Worm (Caenorhabditis elegans): ENCODE results near the gene srg-11.

ce11 chrIII:4647341-4647740 lies 32.5 kb upstream of the srg-11 start:
- TF ChIP-seq hlh-1 (tag; optimal IDR thresholded peaks at IDR 0.05), result no peak
- TF ChIP-seq lin-13 (tag; optimal IDR thresholded peaks at IDR 0.05), result no peak
- no peak for TF ChIP-seq unc-62 (GFP tag; optimal IDR thresholded peaks at IDR 0.05)
- TF ChIP-seq mep-1 (tag; optimal IDR thresholded peaks at IDR 0.05), result no peak
- TF ChIP-seq nhr-76 (tag; optimal IDR thresholded peaks at IDR 0.05), result no peak
- TF ChIP-seq ztf-11 (tag; optimal IDR thresholded peaks at IDR 0.05), result no peak
- TF ChIP-seq nhr-237 (tag; optimal IDR thresholded peaks at IDR 0.05), result no peak
- no peak for TF ChIP-seq snpc-4 (tag; optimal IDR thresholded peaks at IDR 0.05)
- TF ChIP-seq nhr-12 (tag; optimal IDR thresholded peaks at IDR 0.05), result no peak
- no peak for TF ChIP-seq ceh-39 (tag; optimal IDR thresholded peaks at IDR 0.05)
- TF ChIP-seq blmp-1 (tag; optimal IDR thresholded peaks at IDR 0.05), result no peak
- TF ChIP-seq pha-4 (tag; optimal IDR thresholded peaks at IDR 0.05), result no peak
- TF ChIP-seq ces-1 (GFP tag; optimal IDR thresholded peaks at IDR 0.05), result no peak
- no peak for TF ChIP-seq elt-3 (tag; optimal IDR thresholded peaks at IDR 0.05)
